Fruit fly (Drosophila melanogaster): ENCODE measurements around the gene Cyp28d2.

The Cyp28d2 gene

DNA sequence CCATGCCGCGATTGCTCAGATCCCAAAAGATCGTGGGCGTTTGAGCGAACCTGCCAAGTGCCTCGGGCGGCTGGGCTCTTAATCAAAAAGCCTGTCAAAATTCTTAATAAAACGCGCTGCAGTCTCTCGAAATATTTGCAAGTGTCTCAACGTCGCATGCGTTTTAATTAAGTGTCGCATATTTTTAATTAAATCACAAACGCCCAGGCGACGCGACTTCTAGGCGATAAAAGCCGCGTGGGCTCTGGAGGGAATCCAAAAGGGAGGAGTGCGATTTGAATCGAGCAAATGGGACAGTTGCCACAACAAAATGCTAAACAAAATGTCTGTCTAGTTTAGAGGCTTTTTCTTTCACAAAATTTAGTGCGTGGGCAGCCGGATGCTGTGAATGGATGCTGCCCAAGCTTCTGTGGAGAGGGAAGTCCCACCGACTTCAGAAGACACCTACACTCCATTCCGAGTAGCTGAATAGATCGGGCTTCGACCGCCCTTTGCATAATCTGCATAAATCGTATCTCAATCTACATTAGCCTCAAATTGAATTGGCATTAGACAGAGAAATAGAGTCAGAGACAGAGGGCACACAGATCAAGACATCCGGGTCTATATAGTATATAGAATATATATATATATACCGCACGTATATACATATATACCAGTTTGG, 20.0 kb downstream of the Cyp28d2 start:
- no peak for TF ChIP-seq Met (GFP tag; optimal IDR thresholded peaks at IDR 0.05)
- TF ChIP-seq CG6276 (GFP tag; optimal IDR thresholded peaks at IDR 0.05): no peak
- no peak for TF ChIP-seq dsx (GFP tag; optimal IDR thresholded peaks at IDR 0.05; ENCODE audit: poor library complexity, severe bottlenecking)
- TF ChIP-seq ss (GFP tag; optimal IDR thresholded peaks at IDR 0.05): no peak
- no peak for TF ChIP-seq CG6808 (GFP tag; optimal IDR thresholded peaks at IDR 0.05)
- no peak for TF ChIP-seq CG11902 (GFP tag; optimal IDR thresholded peaks at IDR 0.05)
- TF ChIP-seq Ets96B (tag; optimal IDR thresholded peaks at IDR 0.05): no peak
- no peak for TF ChIP-seq net (GFP tag; optimal IDR thresholded peaks at IDR 0.05)
- no peak for TF ChIP-seq CG34406 (GFP tag; optimal IDR thresholded peaks at IDR 0.05)
- no peak for TF ChIP-seq CG6854 (GFP tag; optimal IDR thresholded peaks at IDR 0.05)
- TF ChIP-seq lz (GFP tag; optimal IDR thresholded peaks at IDR 0.05): no peak
- TF ChIP-seq CG9139 (GFP tag; optimal IDR thresholded peaks at IDR 0.05): no peak
- no peak for TF ChIP-seq svp (GFP tag)
- no peak for TF ChIP-seq CG3032 (tag; optimal IDR thresholded peaks at IDR 0.05)
- TF ChIP-seq vri (GFP tag; optimal IDR thresholded peaks at IDR 0.05): no peak

DNA sequence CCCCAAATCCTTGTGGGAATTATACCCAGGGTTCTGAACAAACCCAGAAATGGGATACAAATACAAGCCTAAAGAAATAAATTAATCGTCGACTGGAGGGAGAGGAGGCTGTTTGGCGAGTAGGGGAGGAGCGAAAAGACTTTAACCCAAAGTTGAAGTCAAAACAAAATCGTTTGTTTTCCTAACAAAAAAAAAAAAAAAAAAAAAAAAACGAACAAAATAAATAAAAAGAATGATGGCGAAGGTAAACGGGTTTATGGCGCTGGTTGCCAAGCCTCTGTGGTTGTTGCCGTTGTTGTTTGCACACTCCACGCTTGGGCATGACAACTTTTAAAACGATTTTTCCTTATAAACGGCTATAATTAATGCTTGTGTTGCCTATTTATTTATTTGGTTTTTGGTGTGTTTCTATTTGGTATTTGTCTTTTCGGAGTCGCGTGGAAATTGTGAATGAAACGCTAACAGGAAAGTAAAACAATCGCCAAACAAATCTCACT, 21.6 kb downstream of the Cyp28d2 start:
- TF ChIP-seq net (GFP tag; optimal IDR thresholded peaks at IDR 0.05): no peak
- TF ChIP-seq CG6854 (GFP tag; optimal IDR thresholded peaks at IDR 0.05): no peak
- TF ChIP-seq fkh (GFP tag; optimal IDR thresholded peaks at IDR 0.05): peak; percentile 71
- TF ChIP-seq eg (GFP tag; IDR thresholded peaks at IDR 0.05): peak; percentile 51; the same call in 1 of the 3 replicates
- 0 out of 2 replicates have a peak, but pooled peaks have one; percentile 46 for TF ChIP-seq CG15336 (GFP tag; IDR thresholded peaks at IDR 0.05)
- peak; percentile 26; the same call in 1 of the 3 replicates for TF ChIP-seq CG8119 (GFP tag; IDR thresholded peaks at IDR 0.05)

DNA sequence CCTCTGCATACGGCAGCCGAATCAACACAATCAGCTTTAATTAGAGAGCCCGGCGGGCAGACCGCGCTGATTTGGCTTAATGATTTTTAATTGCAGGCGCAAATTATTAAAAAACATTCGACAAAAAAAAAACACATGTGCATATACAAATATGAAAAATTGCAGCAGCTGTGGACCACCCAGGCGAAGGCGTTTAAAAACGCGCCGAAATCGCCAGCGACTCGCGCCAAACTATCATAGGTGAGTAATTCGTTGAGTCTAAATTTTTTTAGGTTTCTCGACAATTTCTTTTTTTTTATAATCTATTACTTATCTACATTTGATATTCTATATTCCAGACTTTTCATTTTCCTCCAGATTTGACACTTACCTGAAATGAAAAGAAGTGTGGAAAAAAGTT, 22.2 kb downstream of the Cyp28d2 start:
- TF ChIP-seq CG3032 (tag; optimal IDR thresholded peaks at IDR 0.05) (no peak), lz (GFP tag; optimal IDR thresholded peaks at IDR 0.05) (no peak), OdsH (GFP tag; optimal IDR thresholded peaks at IDR 0.05) (no peak), CG15336 (GFP tag; IDR thresholded peaks at IDR 0.05) (no peak), CG6808 (GFP tag; optimal IDR thresholded peaks at IDR 0.05) (no peak)

DNA sequence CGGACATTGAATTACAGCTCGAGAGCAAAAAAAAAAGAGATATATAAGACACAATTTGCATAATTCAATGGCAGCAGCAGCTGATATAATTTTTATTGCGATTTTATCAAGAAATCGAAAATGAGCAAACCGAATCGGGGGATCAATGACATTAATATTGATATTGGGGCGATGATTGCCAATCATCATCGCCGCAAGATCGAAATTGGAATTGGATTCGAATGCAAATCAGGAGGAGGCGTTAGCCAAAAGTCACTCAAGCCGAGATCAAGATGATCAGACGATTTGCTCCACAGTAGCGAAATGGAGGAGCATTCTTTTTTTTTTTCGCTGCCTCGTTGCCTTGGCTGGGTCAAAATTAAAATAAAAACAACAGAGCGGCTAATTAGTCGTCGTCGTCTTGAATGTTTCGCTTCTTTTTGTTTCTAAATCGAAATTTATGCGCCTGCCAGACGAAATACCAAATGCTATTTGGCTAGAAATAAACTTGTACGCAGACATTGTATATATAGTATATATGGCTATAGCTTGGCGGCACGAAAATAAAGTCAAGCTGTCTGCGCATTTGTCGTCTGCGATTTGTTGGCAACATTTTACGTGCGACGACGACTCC, 22.8 kb downstream of the Cyp28d2 start:
- TF ChIP-seq vri (GFP tag; optimal IDR thresholded peaks at IDR 0.05) (peak; percentile 44), CG15336 (GFP tag; IDR thresholded peaks at IDR 0.05) (0 out of 2 replicates have a peak, but pooled peaks have one; percentile 7), svp (GFP tag) (peak; percentile 67), CG3919 (GFP tag; optimal IDR thresholded peaks at IDR 0.05) (no peak)

DNA sequence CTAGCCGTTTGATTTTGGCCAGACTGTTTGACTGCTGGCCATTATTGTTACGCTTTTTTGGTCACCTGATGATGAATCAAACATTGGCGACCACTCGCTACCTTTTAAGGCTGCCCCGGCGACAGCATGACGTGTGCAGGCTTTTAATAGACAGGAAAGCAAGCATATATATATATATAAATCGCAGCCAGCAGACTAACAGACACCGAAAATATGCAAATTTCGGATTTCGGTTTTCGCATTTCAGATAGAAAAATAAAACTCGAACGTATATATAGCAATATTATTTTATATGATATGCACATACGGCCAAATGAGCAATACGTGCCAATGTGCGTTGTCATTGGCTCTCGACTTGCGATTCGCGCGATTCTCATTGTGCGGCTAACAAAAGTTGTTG, 23.7 kb downstream of the Cyp28d2 start:
- no peak for TF ChIP-seq net (GFP tag; optimal IDR thresholded peaks at IDR 0.05)
- TF ChIP-seq ss (GFP tag; optimal IDR thresholded peaks at IDR 0.05): no peak
- no peak for TF ChIP-seq Hr4 (GFP tag; optimal IDR thresholded peaks at IDR 0.05)

DNA sequence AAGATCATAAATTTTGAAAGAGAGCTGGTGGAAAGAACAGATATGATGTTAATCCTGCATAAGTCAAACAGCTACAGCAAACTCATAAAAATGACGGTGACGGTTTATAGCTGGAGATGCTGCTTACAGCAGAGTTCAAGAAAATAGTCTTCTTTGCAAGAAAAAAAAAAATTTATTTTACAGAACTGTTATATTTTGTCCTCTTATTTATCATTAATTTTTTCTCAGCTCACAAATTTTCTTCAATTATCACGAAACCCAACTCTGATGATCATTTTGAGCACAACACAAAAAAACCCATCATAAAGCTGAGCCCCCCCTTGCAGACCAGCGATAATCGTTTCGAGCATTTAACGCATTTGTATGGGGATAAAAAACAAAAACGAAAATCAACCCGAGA, 24.4 kb downstream of the Cyp28d2 start:
- TF ChIP-seq fd85E (GFP tag; optimal IDR thresholded peaks at IDR 0.05) (no peak), CG31627 (GFP tag; optimal IDR thresholded peaks at IDR 0.05) (peak; percentile 51), CG34406 (GFP tag; optimal IDR thresholded peaks at IDR 0.05) (peak; percentile 38), CG6854 (GFP tag; optimal IDR thresholded peaks at IDR 0.05) (no peak), cyc (GFP tag; optimal IDR thresholded peaks at IDR 0.05) (peak; percentile 50), topi (GFP tag; optimal IDR thresholded peaks at IDR 0.05) (peak; percentile 66), Ets21C (GFP tag; optimal IDR thresholded peaks at IDR 0.05) (peak; percentile 28), Gug (GFP tag; IDR thresholded peaks at IDR 0.05) (no peak), ss (GFP tag; optimal IDR thresholded peaks at IDR 0.05) (no peak), CG8319 (GFP tag; optimal IDR thresholded peaks at IDR 0.05) (no peak), Ets96B (tag; optimal IDR thresholded peaks at IDR 0.05) (no peak), Sox15 (GFP tag; optimal IDR thresholded peaks at IDR 0.05) (no peak), Sox102F (GFP tag; optimal IDR thresholded peaks at IDR 0.05) (peak; percentile 75), pdm3 (GFP tag; optimal IDR thresholded peaks at IDR 0.05) (peak; percentile 28), CG10669 (GFP tag; optimal IDR thresholded peaks at IDR 0.05) (peak; percentile 16), CG10631 (GFP tag; optimal IDR thresholded peaks at IDR 0.05) (peak; percentile 36), CG8119 (GFP tag; IDR thresholded peaks at IDR 0.05) (no peak), eg (GFP tag; IDR thresholded peaks at IDR 0.05) (0 out of 3 replicates have a peak, but pooled peaks have one; percentile 25), Met (GFP tag; optimal IDR thresholded peaks at IDR 0.05) (peak; percentile 54), Eip75B (GFP tag; optimal IDR thresholded peaks at IDR 0.05) (peak; percentile 19), CG3032 (tag; optimal IDR thresholded peaks at IDR 0.05) (no peak), CG11902 (GFP tag; optimal IDR thresholded peaks at IDR 0.05) (no peak), OdsH (GFP tag; optimal IDR thresholded peaks at IDR 0.05) (peak; percentile 12), Blimp-1 (GFP tag; optimal IDR thresholded peaks at IDR 0.05) (no peak), CG6276 (GFP tag; optimal IDR thresholded peaks at IDR 0.05) (no peak), CG3919 (GFP tag; optimal IDR thresholded peaks at IDR 0.05) (peak; percentile 11)

Measured in whole organism, prepupa.